Fruit fly (Drosophila melanogaster): ENCODE data around the gene CG17154.

Gene CG17154

dm6 chr3L:12088326-12088725 lies at the start of gene CG17154:
CG17154 (plus strand) TSS chr3L:12088626.
- no peak for TF ChIP-seq CG7045 (GFP tag; optimal IDR thresholded peaks at IDR 0.05)
- peak; percentile 37 for TF ChIP-seq kay (GFP tag; ENCODE audit: borderline replicate concordance)

- no peak for TF ChIP-seq ovo (GFP tag; optimal IDR thresholded peaks at IDR 0.05)
- TF ChIP-seq CG14711 (tag; optimal IDR thresholded peaks at IDR 0.05): no peak
- TF ChIP-seq Mnt (GFP tag; optimal IDR thresholded peaks at IDR 0.05): no peak
- TF ChIP-seq CG12768 (GFP tag; optimal IDR thresholded peaks at IDR 0.05): no peak
- no peak for TF ChIP-seq Hr96 (GFP tag; optimal IDR thresholded peaks at IDR 0.05)
- no peak for TF ChIP-seq tj (GFP tag; optimal IDR thresholded peaks at IDR 0.05)
- TF ChIP-seq bab1 (GFP tag; optimal IDR thresholded peaks at IDR 0.05): no peak
Measured at dm6 chr3L:12039084-12039483, 49.3 kb upstream of the CG17154 start.

- TF ChIP-seq CG14711 (tag; optimal IDR thresholded peaks at IDR 0.05) (no peak), CG11617 (GFP tag; optimal IDR thresholded peaks at IDR 0.05) (no peak), pad (GFP tag; optimal IDR thresholded peaks at IDR 0.05) (no peak), CG5204 (GFP tag; optimal IDR thresholded peaks at IDR 0.05) (no peak), Hr96 (GFP tag; optimal IDR thresholded peaks at IDR 0.05) (no peak), Crg-1 (GFP tag; optimal IDR thresholded peaks at IDR 0.05) (no peak), cic (GFP tag; optimal IDR thresholded peaks at IDR 0.05) (peak; percentile 52)
Measured at dm6 chr3L:12040313-12040924, 48.0 kb upstream of the CG17154 start.

- TF ChIP-seq Hr96 (GFP tag; optimal IDR thresholded peaks at IDR 0.05) (no peak), Crg-1 (GFP tag; optimal IDR thresholded peaks at IDR 0.05) (no peak), CG11617 (GFP tag; optimal IDR thresholded peaks at IDR 0.05) (no peak), tj (GFP tag; optimal IDR thresholded peaks at IDR 0.05) (no peak), cic (GFP tag; optimal IDR thresholded peaks at IDR 0.05) (no peak), Clk (GFP tag; optimal IDR thresholded peaks at IDR 0.05) (no peak), CG7045 (GFP tag; optimal IDR thresholded peaks at IDR 0.05) (no peak), CG14711 (tag; optimal IDR thresholded peaks at IDR 0.05) (no peak), CG12768 (GFP tag; optimal IDR thresholded peaks at IDR 0.05) (no peak), bab1 (GFP tag; optimal IDR thresholded peaks at IDR 0.05) (no peak), pad (GFP tag; optimal IDR thresholded peaks at IDR 0.05) (no peak), CG33017 (tag; optimal IDR thresholded peaks at IDR 0.05) (no peak), cnc (optimal IDR thresholded peaks at IDR 0.05) (no peak), CG5204 (GFP tag; optimal IDR thresholded peaks at IDR 0.05) (no peak), toe (GFP tag; optimal IDR thresholded peaks at IDR 0.05) (no peak)
Measured at dm6 chr3L:12042087-12042486, 46.3 kb upstream of the CG17154 start, which contains the start of gene CG6793. CG6793 (plus strand) TSS chr3L:12042387.

dm6 chr3L:12044279-12044678 lies 44.1 kb upstream of the CG17154 start, which contains the start of gene CG43638:
CG43638 (plus strand) TSS chr3L:12044579.
- TF ChIP-seq CG12768 (GFP tag; optimal IDR thresholded peaks at IDR 0.05): no peak
- no peak for TF ChIP-seq CG5204 (GFP tag; optimal IDR thresholded peaks at IDR 0.05)
- no peak for TF ChIP-seq CG11617 (GFP tag; optimal IDR thresholded peaks at IDR 0.05)
- no peak for TF ChIP-seq CG14711 (tag; optimal IDR thresholded peaks at IDR 0.05)
- TF ChIP-seq CG7101 (tag; optimal IDR thresholded peaks at IDR 0.05): no peak
- no peak for TF ChIP-seq cnc (optimal IDR thresholded peaks at IDR 0.05)
- no peak for TF ChIP-seq CG7045 (GFP tag; optimal IDR thresholded peaks at IDR 0.05)
- no peak for TF ChIP-seq Mnt (GFP tag; optimal IDR thresholded peaks at IDR 0.05)
- TF ChIP-seq bab1 (GFP tag; optimal IDR thresholded peaks at IDR 0.05): no peak
- TF ChIP-seq ovo (GFP tag; optimal IDR thresholded peaks at IDR 0.05): no peak
- no peak for TF ChIP-seq CG33017 (tag; optimal IDR thresholded peaks at IDR 0.05)
- TF ChIP-seq cic (GFP tag; optimal IDR thresholded peaks at IDR 0.05): no peak

dm6 chr3L:12045443-12045842 lies 43.0 kb upstream of the CG17154 start:
- no peak for TF ChIP-seq pad (GFP tag; optimal IDR thresholded peaks at IDR 0.05)
- no peak for TF ChIP-seq Crg-1 (GFP tag; optimal IDR thresholded peaks at IDR 0.05)
- TF ChIP-seq cic (GFP tag; optimal IDR thresholded peaks at IDR 0.05): peak; percentile 46
- peak; percentile 19 for TF ChIP-seq CG7045 (GFP tag; optimal IDR thresholded peaks at IDR 0.05)
- TF ChIP-seq Clk (GFP tag; optimal IDR thresholded peaks at IDR 0.05): no peak

dm6 chr3L:12049597-12050311 lies 38.7 kb upstream of the CG17154 start:
- TF ChIP-seq CG33017 (tag; optimal IDR thresholded peaks at IDR 0.05) (peak; percentile 18), Clk (GFP tag; optimal IDR thresholded peaks at IDR 0.05) (peak; percentile 51), CG7101 (tag; optimal IDR thresholded peaks at IDR 0.05) (peak; percentile 36), CG14711 (tag; optimal IDR thresholded peaks at IDR 0.05) (peak; percentile 55), kay (GFP tag; ENCODE audit: borderline replicate concordance) (peak; percentile 90), CG12768 (GFP tag; optimal IDR thresholded peaks at IDR 0.05) (peak; percentile 61), bab1 (GFP tag; optimal IDR thresholded peaks at IDR 0.05) (no peak), CG7045 (GFP tag; optimal IDR thresholded peaks at IDR 0.05) (peak; percentile 73), toe (GFP tag; optimal IDR thresholded peaks at IDR 0.05) (peak; percentile 36), cic (GFP tag; optimal IDR thresholded peaks at IDR 0.05) (no peak)
